Worm (Caenorhabditis elegans): ENCODE measurements around the gene srw-15.

ce11 chrV:15191971-15192370 lies 38.4 kb upstream of the srw-15 start:
- TF ChIP-seq nhr-28 (tag; optimal IDR thresholded peaks at IDR 0.05) (no peak), pha-4 (tag; optimal IDR thresholded peaks at IDR 0.05) (no peak), unc-39 (tag; optimal IDR thresholded peaks at IDR 0.05) (no peak), jun-1 (tag; optimal IDR thresholded peaks at IDR 0.05) (no peak)

Measured in whole organism, L3 larva.